Worm (Caenorhabditis elegans): ENCODE data around the gene dyrb-1.

Gene dyrb-1

DNA sequence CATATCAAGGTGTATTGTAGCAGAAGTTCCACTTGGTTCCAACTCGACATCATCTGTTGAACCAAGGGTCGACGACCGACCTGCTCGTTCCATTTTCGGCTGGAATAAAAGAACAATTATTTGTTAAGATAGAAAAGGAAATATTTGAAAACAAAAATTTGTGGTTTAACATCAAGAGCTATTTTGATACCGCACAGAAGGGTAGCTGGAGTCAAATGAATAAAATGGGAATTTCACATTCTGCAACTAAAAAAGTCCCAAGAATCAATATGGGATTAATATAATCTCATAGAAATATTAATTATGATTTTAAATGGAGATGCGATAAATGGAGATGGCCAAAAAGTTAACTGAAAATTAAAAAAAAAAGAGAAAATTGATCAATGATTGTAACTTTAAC is 8.4 kb downstream of the dyrb-1 start, which contains the start of gene clh-5:
clh-5 (minus strand) TSS at position 101 of the 400 bp plus-strand sequence.
- TF ChIP-seq C08G9.2 (tag; optimal IDR thresholded peaks at IDR 0.05) (no peak), F13H6.1 (tag; optimal IDR thresholded peaks at IDR 0.05) (no peak), tbx-2 (tag; optimal IDR thresholded peaks at IDR 0.05) (no peak), fkh-10 (GFP tag; optimal IDR thresholded peaks at IDR 0.05) (no peak), ceh-19 (GFP tag; optimal IDR thresholded peaks at IDR 0.05) (no peak), elt-4 (tag; optimal IDR thresholded peaks at IDR 0.05) (no peak), ceh-14 (tag; optimal IDR thresholded peaks at IDR 0.05) (no peak), ceh-6 (GFP tag; optimal IDR thresholded peaks at IDR 0.05) (no peak), T23F11.4 (GFP tag; optimal IDR thresholded peaks at IDR 0.05) (no peak), fax-1 (tag; optimal IDR thresholded peaks at IDR 0.05) (no peak)

DNA sequence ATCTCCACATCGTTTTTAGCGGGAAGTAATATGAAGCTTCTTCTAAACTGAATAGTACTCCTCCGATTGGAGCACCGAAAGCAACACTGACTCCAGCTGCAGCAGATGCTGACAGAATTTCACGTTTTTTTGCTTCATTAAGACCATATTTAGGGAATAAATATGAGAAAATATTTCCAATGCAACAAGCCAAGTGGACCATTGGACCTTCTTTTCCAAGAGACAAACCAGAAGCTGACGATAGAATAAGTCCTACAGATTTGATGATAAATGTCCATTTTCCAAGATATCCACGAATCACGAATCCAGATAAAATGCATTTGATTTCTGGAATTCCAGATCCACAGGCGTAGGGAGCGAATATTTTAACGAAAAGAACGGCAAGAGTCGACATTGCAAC is 9.6 kb downstream of the dyrb-1 start:
- TF ChIP-seq tbx-7 (tag; optimal IDR thresholded peaks at IDR 0.05) = no peak
- TF ChIP-seq K09A11.1 (tag; optimal IDR thresholded peaks at IDR 0.05; ENCODE audit: insufficient read depth) = no peak
- TF ChIP-seq ceh-22 (tag; optimal IDR thresholded peaks at IDR 0.05) = no peak
- no peak for TF ChIP-seq ceh-24 (tag; optimal IDR thresholded peaks at IDR 0.05)
- TF ChIP-seq lim-6 (tag; optimal IDR thresholded peaks at IDR 0.05) = no peak
- TF ChIP-seq C38D4.7 (GFP tag; optimal IDR thresholded peaks at IDR 0.05) = no peak
- no peak for TF ChIP-seq ceh-6 (GFP tag; optimal IDR thresholded peaks at IDR 0.05)
- no peak for TF ChIP-seq dmd-4 (tag; optimal IDR thresholded peaks at IDR 0.05; ENCODE audit: borderline replicate concordance)
- TF ChIP-seq hlh-13 (GFP tag; optimal IDR thresholded peaks at IDR 0.05) = no peak
- TF ChIP-seq pat-9 (tag; optimal IDR thresholded peaks at IDR 0.05) = no peak
- TF ChIP-seq elt-4 (tag; optimal IDR thresholded peaks at IDR 0.05) = no peak
- TF ChIP-seq syd-9 (tag; optimal IDR thresholded peaks at IDR 0.05) = no peak
- TF ChIP-seq ceh-34 (tag; optimal IDR thresholded peaks at IDR 0.05) = no peak
- no peak for TF ChIP-seq eyg-1 (tag; optimal IDR thresholded peaks at IDR 0.05)
- TF ChIP-seq hlh-15 (tag; optimal IDR thresholded peaks at IDR 0.05) = no peak
- no peak for TF ChIP-seq unc-42 (tag; optimal IDR thresholded peaks at IDR 0.05)

DNA sequence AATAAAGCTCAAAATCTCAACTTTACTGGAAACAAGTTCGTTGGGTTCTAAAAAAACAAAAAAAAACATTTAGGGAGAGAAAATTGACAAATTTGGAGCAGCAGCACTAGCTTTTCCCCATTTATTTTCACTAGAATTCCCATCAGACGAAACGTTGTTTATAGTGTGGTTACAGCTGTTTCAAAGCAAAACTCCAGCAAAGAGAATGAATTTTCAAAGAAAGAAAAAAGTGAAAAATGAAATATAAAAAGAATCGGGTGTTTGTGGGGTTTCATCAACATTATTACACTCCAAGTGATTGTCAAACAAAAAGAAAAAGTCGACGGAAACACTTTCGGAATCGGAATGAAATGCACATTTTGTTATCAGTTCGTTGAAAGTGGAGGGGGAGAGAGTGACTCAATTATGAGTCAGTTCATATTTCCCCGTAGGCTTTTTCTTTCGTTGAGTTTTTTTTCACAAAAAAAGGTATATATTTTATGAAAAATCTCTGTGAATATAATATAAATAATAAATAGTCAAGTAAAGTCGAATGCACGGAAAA is 12.6 kb downstream of the dyrb-1 start:
- TF ChIP-seq hlh-6 (tag; optimal IDR thresholded peaks at IDR 0.05) = no peak
- TF ChIP-seq odd-2 (tag; optimal IDR thresholded peaks at IDR 0.05) = no peak
- no peak for TF ChIP-seq ceh-30 (tag; optimal IDR thresholded peaks at IDR 0.05)
- no peak for TF ChIP-seq rnt-1 (tag; optimal IDR thresholded peaks at IDR 0.05)
- no peak for TF ChIP-seq dmd-4 (tag; optimal IDR thresholded peaks at IDR 0.05; ENCODE audit: borderline replicate concordance)
- no peak for TF ChIP-seq ceh-48 (tag; optimal IDR thresholded peaks at IDR 0.05)
- TF ChIP-seq madf-2 (tag; optimal IDR thresholded peaks at IDR 0.05) = no peak
- TF ChIP-seq pha-2 (tag; optimal IDR thresholded peaks at IDR 0.05) = no peak
- no peak for TF ChIP-seq hlh-8 (tag; optimal IDR thresholded peaks at IDR 0.05)
- TF ChIP-seq C08G9.2 (tag; optimal IDR thresholded peaks at IDR 0.05) = no peak
- no peak for TF ChIP-seq T23F11.4 (GFP tag; optimal IDR thresholded peaks at IDR 0.05)
- TF ChIP-seq ceh-18 (tag; optimal IDR thresholded peaks at IDR 0.05) = no peak
- TF ChIP-seq che-1 (tag; optimal IDR thresholded peaks at IDR 0.05) = no peak

DNA sequence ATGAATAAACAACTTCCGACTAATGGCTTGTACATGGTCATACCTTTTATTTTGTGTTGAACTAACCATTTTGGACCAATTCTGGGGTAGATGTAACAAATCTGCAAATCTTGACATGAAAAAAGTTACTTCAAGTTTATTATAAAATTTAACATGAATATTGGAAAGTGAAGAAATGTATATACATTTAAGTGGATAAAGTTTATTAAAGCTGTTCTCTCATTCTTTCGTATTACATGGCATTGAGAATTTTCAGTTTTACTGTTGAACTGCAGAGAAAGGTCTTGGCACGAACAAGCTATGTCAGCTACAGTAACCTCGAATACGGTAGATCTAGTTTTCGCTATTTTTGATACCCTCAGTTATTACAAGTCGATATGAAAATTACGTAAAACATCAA is 13.4 kb downstream of the dyrb-1 start, which contains the start of gene C07H4.1:
C07H4.1 (minus strand) TSS at position 101 of the 400 bp plus-strand sequence.
- TF ChIP-seq dve-1 (tag; optimal IDR thresholded peaks at IDR 0.05) (no peak), ceh-6 (GFP tag; optimal IDR thresholded peaks at IDR 0.05) (no peak), ceh-2 (tag; optimal IDR thresholded peaks at IDR 0.05) (no peak), elt-4 (tag; optimal IDR thresholded peaks at IDR 0.05) (no peak), nfya-1 (tag; optimal IDR thresholded peaks at IDR 0.05) (no peak), hlh-13 (GFP tag; optimal IDR thresholded peaks at IDR 0.05) (no peak), ama-1 (optimal IDR thresholded peaks at IDR 0.05) (no peak), fkh-10 (GFP tag; optimal IDR thresholded peaks at IDR 0.05) (no peak), sox-2 (GFP tag; IDR thresholded peaks at IDR 0.05) (no peak), sox-4 (tag; optimal IDR thresholded peaks at IDR 0.05) (no peak)
